Worm (Caenorhabditis elegans) whole organism, late embryonic: Measurements from ENCODE around the gene glt-1.
A peak's percentile ranks its signal among the peaks of the same experiment; 100 is the strongest.

Experiments
- C08G9.2 ChIP-seq: sonication (generic microtip); optimal IDR thresholded peaks from 2 replicates; lab custom pipeline; 2016; ENCODE audit warnings: mild to moderate bottlenecking, missing genetic modification characterization, moderate library complexity, missing compliant biosample characterization
- K02D7.2 ChIP-seq: sonication (generic microtip); optimal IDR thresholded peaks from 2 replicates; lab custom pipeline; 2017; ENCODE audit warnings: mild to moderate bottlenecking, missing genetic modification characterization, missing compliant biosample characterization
- ahr-1 ChIP-seq: sonication (generic microtip); optimal IDR thresholded peaks from 2 replicates; lab custom pipeline; 2016; ENCODE audit warnings: missing genetic modification characterization, missing compliant biosample characterization
- ama-1 ChIP-seq: fragments of 150-350 bp; optimal IDR thresholded peaks from 2 replicates; lab custom pipeline; 2014
- ceh-14 ChIP-seq: sonication (generic microtip); optimal IDR thresholded peaks from 2 replicates; lab custom pipeline; 2016; ENCODE audit warnings: missing genotype, missing genetic modification characterization, missing compliant biosample characterization
- ceh-18 ChIP-seq: sonication (generic microtip); optimal IDR thresholded peaks from 2 replicates; lab custom pipeline; 2016; ENCODE audit warnings: missing genetic modification characterization, missing compliant biosample characterization
- ceh-19 ChIP-seq: fragments of 200-800 bp; sonication (Bioruptor generic); optimal IDR thresholded peaks from 2 replicates; lab custom pipeline; 2018; ENCODE audit warnings: mild to moderate bottlenecking, missing genetic modification characterization, missing compliant biosample characterization
- ceh-2 ChIP-seq: sonication (generic microtip); optimal IDR thresholded peaks from 2 replicates; lab custom pipeline; 2016; ENCODE audit warnings: missing genotype, missing genetic modification characterization, missing compliant biosample characterization
- ceh-24 ChIP-seq: sonication (generic microtip); optimal IDR thresholded peaks from 2 replicates; lab custom pipeline; 2016; ENCODE audit warnings: mild to moderate bottlenecking, missing genetic modification characterization, missing compliant biosample characterization
- ceh-31 ChIP-seq: sonication (generic microtip); optimal IDR thresholded peaks from 2 replicates; lab custom pipeline; 2016; ENCODE audit warnings: missing genetic modification characterization, missing compliant biosample characterization
- ceh-34 ChIP-seq: sonication (generic microtip); optimal IDR thresholded peaks from 2 replicates; lab custom pipeline; 2016; ENCODE audit warnings: mild to moderate bottlenecking, missing genetic modification characterization, missing compliant biosample characterization
- ceh-45 ChIP-seq: fragments of 200-800 bp; sonication (Bioruptor generic); IDR thresholded peaks from 2 replicates; pipeline ENCODE4 v1.3.6; 2022; ENCODE audit warnings: missing genetic modification reagents, missing genetic modification characterization, missing compliant biosample characterization
- ceh-6 ChIP-seq: fragments of 200-800 bp; sonication (Bioruptor generic); optimal IDR thresholded peaks from 2 replicates; lab custom pipeline; 2018; ENCODE audit warnings: mild to moderate bottlenecking, missing genetic modification characterization, missing compliant biosample characterization
- ceh-9 ChIP-seq: sonication (generic microtip); optimal IDR thresholded peaks from 2 replicates; lab custom pipeline; 2016; ENCODE audit warnings: mild to moderate bottlenecking, missing genetic modification characterization, inconsistent platforms, missing compliant biosample characterization
- che-1 ChIP-seq: sonication (generic microtip); optimal IDR thresholded peaks from 2 replicates; lab custom pipeline; 2016; ENCODE audit warnings: mild to moderate bottlenecking, missing genetic modification characterization, missing compliant biosample characterization
- dmd-4 ChIP-seq: sonication (generic microtip); optimal IDR thresholded peaks from 2 replicates; lab custom pipeline; 2016; ENCODE audit warnings: borderline replicate concordance, missing genetic modification characterization, missing compliant biosample characterization
- elt-2 ChIP-seq: sonication (generic microtip); optimal IDR thresholded peaks from 2 replicates; lab custom pipeline; 2016; ENCODE audit warnings: missing genetic modification reagents, missing genetic modification characterization, missing compliant biosample characterization
- elt-4 ChIP-seq: sonication (generic microtip); optimal IDR thresholded peaks from 2 replicates; lab custom pipeline; 2016; ENCODE audit warnings: missing genetic modification characterization, missing compliant biosample characterization
- eyg-1 ChIP-seq: sonication (generic microtip); optimal IDR thresholded peaks from 2 replicates; lab custom pipeline; 2016; ENCODE audit warnings: missing genotype, missing genetic modification characterization, missing compliant biosample characterization
- fax-1 ChIP-seq: sonication (generic microtip); optimal IDR thresholded peaks from 2 replicates; lab custom pipeline; 2016; ENCODE audit warnings: missing genotype, missing genetic modification characterization, missing compliant biosample characterization
- fkh-10 ChIP-seq: fragments of 150-350 bp; optimal IDR thresholded peaks from 2 replicates; lab custom pipeline; 2014; ENCODE audit warnings: missing biosample characterization, missing genetic modification reagents, missing genetic modification characterization
- fkh-6 ChIP-seq: sonication (generic microtip); optimal IDR thresholded peaks from 2 replicates; lab custom pipeline; 2016; ENCODE audit warnings: missing genetic modification characterization, missing compliant biosample characterization
- gmeb-2 ChIP-seq: sonication (generic microtip); optimal IDR thresholded peaks from 2 replicates; lab custom pipeline; 2016; ENCODE audit warnings: missing genetic modification characterization, inconsistent platforms, missing compliant biosample characterization
- hlh-13 ChIP-seq: fragments of 200-800 bp; sonication (Bioruptor generic); optimal IDR thresholded peaks from 2 replicates; lab custom pipeline; 2018; ENCODE audit warnings: mild to moderate bottlenecking, missing genetic modification characterization, missing compliant biosample characterization
- hlh-15 ChIP-seq: sonication (generic microtip); optimal IDR thresholded peaks from 2 replicates; lab custom pipeline; 2016; ENCODE audit warnings: missing genetic modification characterization, missing compliant biosample characterization
- hlh-6 ChIP-seq: sonication (generic microtip); optimal IDR thresholded peaks from 2 replicates; lab custom pipeline; 2016; ENCODE audit warnings: missing genotype, missing genetic modification characterization, missing compliant biosample characterization
- hlh-8 ChIP-seq: sonication (generic microtip); optimal IDR thresholded peaks from 2 replicates; lab custom pipeline; 2016; ENCODE audit warnings: missing genotype, missing genetic modification characterization, missing compliant biosample characterization
- lim-6 ChIP-seq: sonication (generic microtip); optimal IDR thresholded peaks from 2 replicates; lab custom pipeline; 2016; ENCODE audit warnings: missing genetic modification characterization, missing compliant biosample characterization
- lin-11 ChIP-seq: fragments of 200-800 bp; sonication (Bioruptor generic); optimal IDR thresholded peaks from 2 replicates; lab custom pipeline; 2018; ENCODE audit warnings: mild to moderate bottlenecking, missing genetic modification characterization, missing compliant biosample characterization
- mec-3 ChIP-seq: sonication (generic microtip); optimal IDR thresholded peaks from 2 replicates; lab custom pipeline; 2016; ENCODE audit warnings: borderline replicate concordance, missing genetic modification characterization, missing compliant biosample characterization
- nfya-1 ChIP-seq: sonication (generic microtip); optimal IDR thresholded peaks from 2 replicates; lab custom pipeline; 2017; ENCODE audit warnings: missing genetic modification characterization, mild to moderate bottlenecking, missing compliant biosample characterization, antibody characterized with exemption, moderate library complexity
- nhr-11 ChIP-seq: fragments of 150-350 bp; optimal IDR thresholded peaks from 2 replicates; lab custom pipeline; 2014; ENCODE audit warnings: missing biosample characterization, missing genetic modification characterization
- nhr-232 ChIP-seq: sonication (generic microtip); optimal IDR thresholded peaks from 2 replicates; lab custom pipeline; 2016; ENCODE audit warnings: missing genetic modification characterization, missing compliant biosample characterization
- pag-3 ChIP-seq: sonication (generic microtip); optimal IDR thresholded peaks from 2 replicates; lab custom pipeline; 2016; ENCODE audit warnings: missing compliant biosample characterization, missing genetic modification characterization, borderline replicate concordance
- pha-2 ChIP-seq: sonication (generic microtip); optimal IDR thresholded peaks from 2 replicates; lab custom pipeline; 2017; ENCODE audit warnings: mild to moderate bottlenecking, missing genetic modification characterization, missing compliant biosample characterization
- pha-4 ChIP-seq: fragments of 150-350 bp; optimal IDR thresholded peaks from 2 replicates; lab custom pipeline; 2018; ENCODE audit warnings: missing biosample characterization, missing genetic modification reagents, missing genetic modification characterization
- pros-1 ChIP-seq: fragments of 150-350 bp; optimal IDR thresholded peaks from 2 replicates; lab custom pipeline; 2014; ENCODE audit warnings: missing biosample characterization, missing genetic modification reagents, missing genetic modification characterization
- ref-2 ChIP-seq: sonication (generic microtip); optimal IDR thresholded peaks from 2 replicates; lab custom pipeline; 2016; ENCODE audit warnings: missing genetic modification characterization, missing compliant biosample characterization
- rnt-1 ChIP-seq: sonication (generic microtip); optimal IDR thresholded peaks from 2 replicates; lab custom pipeline; 2016; ENCODE audit warnings: missing genetic modification characterization, missing compliant biosample characterization
- sdc-2 ChIP-seq: sonication (generic microtip); optimal IDR thresholded peaks from 2 replicates; lab custom pipeline; 2016; ENCODE audit warnings: missing genotype, missing genetic modification characterization, missing compliant biosample characterization
- sox-2 ChIP-seq: fragments of 200-800 bp; sonication (Bioruptor generic); IDR thresholded peaks from 2 replicates; pipeline ENCODE4 v1.3.6; 2022; ENCODE audit warnings: missing genetic modification reagents, missing genetic modification characterization, missing compliant biosample characterization
- syd-9 ChIP-seq: sonication (generic microtip); optimal IDR thresholded peaks from 2 replicates; lab custom pipeline; 2016; ENCODE audit warnings: mild to moderate bottlenecking, missing genetic modification characterization, moderate library complexity, missing compliant biosample characterization
- tbx-2 ChIP-seq: sonication (generic microtip); optimal IDR thresholded peaks from 2 replicates; lab custom pipeline; 2016; ENCODE audit warnings: missing genetic modification characterization, missing compliant biosample characterization
- tbx-7 ChIP-seq: sonication (generic microtip); optimal IDR thresholded peaks from 2 replicates; lab custom pipeline; 2016; ENCODE audit warnings: missing genotype, missing genetic modification characterization, missing compliant biosample characterization
- ttx-3 ChIP-seq: sonication (generic microtip); optimal IDR thresholded peaks from 2 replicates; lab custom pipeline; 2016; ENCODE audit warnings: missing genetic modification reagents, missing genetic modification characterization, missing compliant biosample characterization
- unc-3 ChIP-seq, 2 experiments: fragments of 200-800 bp in 1 of 2; sonication (Bioruptor generic) in 1 of 2; sonication (generic microtip) in 1 of 2; conservative IDR thresholded peaks in 1 of 2; optimal IDR thresholded peaks in 1 of 2; 2 replicates each; pipeline versions ENCODE4 v1.3.6 to Lab custom; 2016 to 2022; ENCODE audit warnings: missing compliant biosample characterization in 2 of 2, missing genetic modification characterization in 2 of 2, missing genetic modification reagents in 1 of 2
- unc-55 ChIP-seq: sonication (generic microtip); optimal IDR thresholded peaks from 2 replicates; lab custom pipeline; 2017; ENCODE audit warnings: missing biosample characterization, missing genetic modification reagents, missing genetic modification characterization
- zip-5 ChIP-seq: sonication (generic microtip); optimal IDR thresholded peaks from 2 replicates; lab custom pipeline; 2016; ENCODE audit warnings: missing genetic modification characterization, missing compliant biosample characterization
- ztf-16 ChIP-seq: sonication (generic microtip); optimal IDR thresholded peaks from 2 replicates; lab custom pipeline; 2017; ENCODE audit warnings: missing genetic modification characterization, missing compliant biosample characterization

Gene glt-1

DNA sequence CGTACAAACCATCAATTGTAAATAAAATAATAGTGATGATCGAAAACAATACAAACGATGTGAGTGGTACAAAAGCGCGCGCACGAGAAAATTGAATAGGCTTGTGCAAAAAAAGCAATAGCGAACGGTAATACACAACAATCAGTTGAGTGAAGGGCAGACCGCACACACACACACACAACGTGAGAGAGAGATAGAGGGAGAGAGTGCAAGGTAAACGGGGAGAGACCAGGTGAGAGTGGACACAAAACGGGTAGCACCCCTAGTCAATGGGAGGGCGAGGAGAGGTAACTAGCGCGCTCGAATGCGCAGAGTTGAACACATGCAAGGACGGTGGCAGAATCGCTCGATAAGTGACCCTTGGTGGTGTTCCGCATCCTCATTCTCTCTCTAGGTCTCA lies 23.6 kb upstream of the glt-1 start:
- TF ChIP-seq pha-2 (tag; lab: Kevin White, UChicago) (peak; percentile 48), ceh-6 (GFP tag; lab: Kevin White, UChicago) (no peak), syd-9 (tag; lab: Kevin White, UChicago) (peak; percentile 69), ttx-3 (tag; lab: Kevin White, UChicago) (no peak), tbx-2 (tag; lab: Kevin White, UChicago) (peak; percentile 71), dmd-4 (tag; lab: Kevin White, UChicago) (no peak), nfya-1 (tag; lab: Kevin White, UChicago) (peak; percentile 38), ref-2 (tag; lab: Kevin White, UChicago) (peak; percentile 83), ceh-2 (tag; lab: Kevin White, UChicago) (peak; percentile 26), pros-1 (peak; percentile 6), sox-2 (GFP tag; lab: Robert Waterston, UW) (peak; percentile 64), ceh-9 (no peak), ztf-16 (tag; lab: Kevin White, UChicago) (no peak), ceh-34 (peak; percentile 48), ahr-1 (tag; lab: Kevin White, UChicago) (no peak), ceh-24 (tag; lab: Kevin White, UChicago) (no peak), ceh-19 (GFP tag; lab: Kevin White, UChicago) (no peak), ceh-31 (peak; percentile 80), sdc-2 (tag; lab: Kevin White, UChicago) (peak; percentile 62), lim-6 (no peak), C08G9.2 (tag; lab: Kevin White, UChicago) (no peak), ceh-45 (no peak), pag-3 (tag; lab: Kevin White, UChicago) (no peak), gmeb-2 (tag; lab: Kevin White, UChicago) (no peak), ceh-18 (peak; percentile 30), fkh-10 (GFP tag; lab: Kevin White, UChicago) (no peak), lin-11 (tag; lab: Kevin White, UChicago) (no peak), nhr-232 (tag; lab: Kevin White, UChicago) (peak; percentile 47), hlh-8 (tag; lab: Kevin White, UChicago) (no peak), fax-1 (tag; lab: Kevin White, UChicago) (no peak), eyg-1 (tag; lab: Kevin White, UChicago) (peak; percentile 25), rnt-1 (peak; percentile 28), hlh-6 (peak; percentile 31), zip-5 (tag; lab: Kevin White, UChicago) (no peak), hlh-15 (tag; lab: Kevin White, UChicago) (no peak), K02D7.2 (tag; lab: Kevin White, UChicago) (no peak), unc-55 (GFP tag; lab: Kevin White, UChicago) (peak; percentile 65), elt-2 (tag; lab: Kevin White, UChicago) (peak; percentile 64), che-1 (tag; lab: Kevin White, UChicago) (peak; percentile 45)
- TF ChIP-seq, all 69 proteins: peak for 19

DNA sequence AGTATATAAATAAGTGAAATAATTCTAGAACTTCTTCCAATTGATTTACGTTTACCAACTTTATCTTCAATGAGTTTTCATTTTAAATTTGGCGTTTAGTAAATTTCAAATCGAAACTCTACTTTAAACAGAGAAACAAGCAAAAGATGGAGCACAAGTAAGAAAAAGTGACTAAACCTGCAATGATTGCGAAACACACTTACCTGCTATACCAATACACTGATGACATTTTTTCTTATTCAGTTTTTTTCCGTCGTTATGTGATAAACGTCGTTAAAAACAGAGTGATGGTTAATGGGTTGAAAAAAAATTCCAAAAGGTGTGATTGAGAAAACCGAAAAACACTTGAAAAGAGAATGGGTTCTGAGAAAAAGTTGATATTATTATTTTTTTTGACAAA lies 22.0 kb upstream of the glt-1 start:
- TF ChIP-seq hlh-8 (tag; lab: Kevin White, UChicago), result no peak
- TF ChIP-seq elt-4, result no peak
- TF ChIP-seq mec-3 (tag; lab: Kevin White, UChicago), result no peak
- TF ChIP-seq ztf-16 (tag; lab: Kevin White, UChicago), result no peak
- no peak for TF ChIP-seq K02D7.2 (tag; lab: Kevin White, UChicago)
- no peak for TF ChIP-seq lin-11 (tag; lab: Kevin White, UChicago)
- TF ChIP-seq fkh-6 (tag; lab: Kevin White, UChicago), result no peak
- TF ChIP-seq ceh-34, result no peak
- no peak for TF ChIP-seq pha-4 (tag; lab: Kevin White, UChicago)
- TF ChIP-seq tbx-7 (tag; lab: Kevin White, UChicago), result no peak
- no peak for TF ChIP-seq ceh-31
- TF ChIP-seq ahr-1 (tag; lab: Kevin White, UChicago), result no peak
- no peak for TF ChIP-seq nhr-11 (tag; lab: Kevin White, UChicago)
- TF ChIP-seq fax-1 (tag; lab: Kevin White, UChicago), result no peak
- TF ChIP-seq ceh-14 (tag; lab: Kevin White, UChicago), result no peak
- no peak for TF ChIP-seq zip-5 (tag; lab: Kevin White, UChicago)
- TF ChIP-seq ama-1, result no peak
- TF ChIP-seq unc-3 (GFP tag; conservative IDR thresholded peaks at IDR 0.05; lab: Robert Waterston, UW), result no peak
- TF ChIP-seq unc-3 (tag; optimal IDR thresholded peaks at IDR 0.05; lab: Kevin White, UChicago), result no peak
- no peak for TF ChIP-seq hlh-13 (GFP tag; lab: Kevin White, UChicago)
